Fruit fly (Drosophila melanogaster): ENCODE results near the gene Hph.
A peak's percentile ranks its signal among the peaks of the same experiment; 100 is the strongest.

Hph gene

dm6 chr3R:5261996-5262535 is 5.2 kb downstream of the Hph start:
- no peak for TF ChIP-seq CG17801 (GFP tag; optimal IDR thresholded peaks at IDR 0.05; ENCODE audit: partially characterized antibody)

- no peak for TF ChIP-seq CG17801 (GFP tag; optimal IDR thresholded peaks at IDR 0.05; ENCODE audit: partially characterized antibody)
Observed at dm6 chr3R:5262592-5262991, 5.8 kb downstream of the Hph start, which contains the start of gene Tim17a2. Gene Tim17a2 (minus strand): TSS chr3R:5262692.

dm6 chr3R:5263311-5264250 is 6.7 kb downstream of the Hph start:
- peak; percentile 73 for TF ChIP-seq CG17801 (GFP tag; optimal IDR thresholded peaks at IDR 0.05; ENCODE audit: partially characterized antibody)

dm6 chr3R:5264251-5265098 is 7.6 kb downstream of the Hph start:
- peak; percentile 45 for TF ChIP-seq CG17801 (GFP tag; optimal IDR thresholded peaks at IDR 0.05; ENCODE audit: partially characterized antibody)

- TF ChIP-seq CG17801 (GFP tag; optimal IDR thresholded peaks at IDR 0.05; ENCODE audit: partially characterized antibody) = no peak
Observed at dm6 chr3R:5266282-5266681, 9.4 kb downstream of the Hph start.

- no peak for TF ChIP-seq CG17801 (GFP tag; optimal IDR thresholded peaks at IDR 0.05; ENCODE audit: partially characterized antibody)
Observed at dm6 chr3R:5268495-5268894, 11.7 kb downstream of the Hph start.

- TF ChIP-seq CG17801 (GFP tag; optimal IDR thresholded peaks at IDR 0.05; ENCODE audit: partially characterized antibody) = peak; percentile 14
Observed at dm6 chr3R:5270806-5271205, 14.0 kb downstream of the Hph start.

- TF ChIP-seq CG17801 (GFP tag; optimal IDR thresholded peaks at IDR 0.05; ENCODE audit: partially characterized antibody) = no peak
Observed at dm6 chr3R:5277735-5278134, 20.9 kb downstream of the Hph start, which contains the start of gene CG31538. Gene CG31538 (minus strand): TSS chr3R:5277835.

dm6 chr3R:5278627-5279026 is 21.8 kb downstream of the Hph start:
- no peak for TF ChIP-seq CG17801 (GFP tag; optimal IDR thresholded peaks at IDR 0.05; ENCODE audit: partially characterized antibody)

dm6 chr3R:5279609-5280164 is 22.9 kb downstream of the Hph start:
- TF ChIP-seq CG17801 (GFP tag; optimal IDR thresholded peaks at IDR 0.05; ENCODE audit: partially characterized antibody) = no peak

dm6 chr3R:5280380-5280779 is 23.5 kb downstream of the Hph start:
- no peak for TF ChIP-seq CG17801 (GFP tag; optimal IDR thresholded peaks at IDR 0.05; ENCODE audit: partially characterized antibody)

dm6 chr3R:5281094-5281493 is 24.3 kb downstream of the Hph start:
- TF ChIP-seq CG17801 (GFP tag; optimal IDR thresholded peaks at IDR 0.05; ENCODE audit: partially characterized antibody) = peak; percentile 16

dm6 chr3R:5282755-5283359 is 26.0 kb downstream of the Hph start:
- TF ChIP-seq CG17801 (GFP tag; optimal IDR thresholded peaks at IDR 0.05; ENCODE audit: partially characterized antibody) = no peak

- peak; percentile 55 for TF ChIP-seq CG17801 (GFP tag; optimal IDR thresholded peaks at IDR 0.05; ENCODE audit: partially characterized antibody)
Observed at dm6 chr3R:5283360-5283963, 26.6 kb downstream of the Hph start.
